Fruit fly (Drosophila melanogaster) whole organism, embryonic: ENCODE data around the gene Ppcs.
A peak's percentile ranks its signal among the peaks of the same experiment; 100 is the strongest.

Source experiments
- Awh ChIP-seq: fragments of 200-800 bp; sonication (Bioruptor generic); IDR thresholded peaks from 2 replicates; pipeline ENCODE4, ENCODE4 v1.3.6; 2022; ENCODE audit warnings: missing biosample characterization, missing genetic modification characterization
- CG10209 ChIP-seq: fragments of 200-800 bp; sonication (Bioruptor generic); optimal IDR thresholded peaks from 3 replicates; lab custom pipeline; 2017; ENCODE audit warnings: missing biosample characterization, mild to moderate bottlenecking, missing genetic modification characterization, missing genetic modification reagents
- CG10979 ChIP-seq: fragments of 200-800 bp; sonication (Bioruptor generic); optimal IDR thresholded peaks from 2 replicates; lab custom pipeline; 2018; ENCODE audit warnings: missing biosample characterization, mild to moderate bottlenecking, missing genetic modification characterization, moderate library complexity
- CG14965 ChIP-seq: fragments of 200-800 bp; sonication (Bioruptor generic); optimal IDR thresholded peaks from 2 replicates; lab custom pipeline; 2016; ENCODE audit warnings: missing biosample characterization, missing genetic modification characterization, borderline replicate concordance
- CG15479 ChIP-seq: fragments of 200-800 bp; sonication (Bioruptor generic); optimal IDR thresholded peaks from 3 replicates; lab custom pipeline; 2019; ENCODE audit warnings: missing biosample characterization, mild to moderate bottlenecking, missing genetic modification characterization, moderate library complexity
- CG15601 ChIP-seq: fragments of 200-800 bp; sonication (Bioruptor generic); optimal IDR thresholded peaks from 3 replicates; lab custom pipeline; 2019; ENCODE audit warnings: missing biosample characterization, mild to moderate bottlenecking, missing genetic modification characterization, moderate library complexity
- CG18262 ChIP-seq: fragments of 200-800 bp; optimal IDR thresholded peaks from 3 replicates; lab custom pipeline; 2019; ENCODE audit warnings: missing biosample characterization, mild to moderate bottlenecking, missing genetic modification characterization, moderate library complexity
- CG2120 ChIP-seq: fragments of 200-800 bp; sonication (Bioruptor generic); optimal IDR thresholded peaks from 3 replicates; lab custom pipeline; 2016; ENCODE audit warnings: missing biosample characterization, missing genetic modification characterization
- CG3847 ChIP-seq: fragments of 200-800 bp; sonication (Bioruptor generic); IDR thresholded peaks from 2 replicates; pipeline ENCODE4 v1.3.6; 2022; ENCODE audit warnings: missing biosample characterization, missing genetic modification characterization
- CG4820 ChIP-seq: fragments of 200-800 bp; sonication (Bioruptor generic); optimal IDR thresholded peaks from 3 replicates; lab custom pipeline; 2016; ENCODE audit warnings: missing biosample characterization, missing genetic modification characterization
- CG8388 ChIP-seq: fragments of 200-800 bp; sonication (Bioruptor generic); optimal IDR thresholded peaks from 2 replicates; lab custom pipeline; 2019; ENCODE audit warnings: missing biosample characterization, mild to moderate bottlenecking, missing genetic modification characterization, moderate library complexity
- CG9797 ChIP-seq: fragments of 200-800 bp; sonication (Bioruptor generic); optimal IDR thresholded peaks from 3 replicates; lab custom pipeline; 2018; ENCODE audit warnings: missing biosample characterization, mild to moderate bottlenecking, missing genetic modification characterization
- D ChIP-seq, 2 experiments: fragments of 200-800 bp in 1 of 2; fragments of >200 bp in 1 of 2; sonication (Bioruptor generic) in 1 of 2; optimal IDR thresholded peaks; 2 replicates in 1 of 2; 3 replicates in 1 of 2; lab custom pipeline; 2017; ENCODE audit warnings: mild to moderate bottlenecking in 1 of 2, missing biosample characterization in 1 of 2, missing genetic modification characterization in 1 of 2, missing genetic modification reagents in 1 of 2
- Dek ChIP-seq: fragments of 200-800 bp; sonication (Bioruptor generic); optimal IDR thresholded peaks from 3 replicates; lab custom pipeline; 2019; ENCODE audit warnings: missing biosample characterization, mild to moderate bottlenecking, missing genetic modification characterization, moderate library complexity
- Drgx ChIP-seq: fragments of 200-800 bp; sonication (Bioruptor generic); IDR thresholded peaks from 2 replicates; pipeline ENCODE4 v1.3.6; 2022; ENCODE audit warnings: missing biosample characterization, missing genetic modification characterization
- HLH3B ChIP-seq: fragments of 200-800 bp; sonication (Bioruptor generic); IDR thresholded peaks from 2 replicates; pipeline ENCODE4 v1.3.6; 2022; ENCODE audit warnings: missing biosample characterization, missing genetic modification characterization
- Hsf ChIP-seq: fragments of 200-800 bp; sonication (Bioruptor generic); optimal IDR thresholded peaks from 3 replicates; lab custom pipeline; 2016; ENCODE audit warnings: missing biosample characterization, missing genetic modification characterization
- Lim3 ChIP-seq: fragments of 200-800 bp; sonication (Bioruptor generic); IDR thresholded peaks from 2 replicates; pipeline ENCODE4 v1.3.6; 2022; ENCODE audit warnings: missing biosample characterization, missing genetic modification characterization
- Mad ChIP-seq: fragments of 200-800 bp; sonication (Bioruptor generic); optimal IDR thresholded peaks from 2 replicates; lab custom pipeline; 2016; ENCODE audit warnings: missing biosample characterization, missing genetic modification characterization
- Med ChIP-seq: fragments of 200-800 bp; sonication (Bioruptor generic); peaks from one replicate; lab custom pipeline; 2016; ENCODE audit warnings: missing biosample characterization, missing genetic modification characterization, mild to moderate bottlenecking, inconsistent platforms, moderate library complexity
- Myb ChIP-seq: fragments of 200-800 bp; sonication (Bioruptor generic); optimal IDR thresholded peaks from 2 replicates; lab custom pipeline; 2016; ENCODE audit warnings: missing biosample characterization, missing genetic modification characterization
- NC2α ChIP-seq: fragments of 200-800 bp; sonication (Bioruptor generic); optimal IDR thresholded peaks from 2 replicates; lab custom pipeline; 2016; ENCODE audit warnings: missing biosample characterization, missing genetic modification characterization
- Nf-YB ChIP-seq: fragments of 200-800 bp; sonication (Bioruptor generic); optimal IDR thresholded peaks from 3 replicates; lab custom pipeline; 2019; ENCODE audit warnings: missing biosample characterization, mild to moderate bottlenecking, missing genetic modification characterization, moderate library complexity
- Oaz ChIP-seq: fragments of 200-800 bp; sonication (Bioruptor generic); IDR thresholded peaks from 2 replicates; pipeline ENCODE4 v1.3.6; 2022; ENCODE audit warnings: missing biosample characterization, missing genetic modification characterization
- Spps ChIP-seq: fragments of 200-800 bp; sonication (Bioruptor generic); optimal IDR thresholded peaks from 2 replicates; lab custom pipeline; 2018; ENCODE audit warnings: missing biosample characterization, mild to moderate bottlenecking, missing genetic modification characterization
- ap ChIP-seq: fragments of 200-800 bp; sonication (Bioruptor generic); IDR thresholded peaks from 2 replicates; pipeline ENCODE4 v1.3.6; 2022; ENCODE audit warnings: missing biosample characterization, missing genetic modification characterization
- az2 ChIP-seq: fragments of 200-800 bp; sonication (Bioruptor generic); optimal IDR thresholded peaks from 3 replicates; lab custom pipeline; 2016; ENCODE audit warnings: missing biosample characterization, missing genetic modification characterization
- bsh ChIP-seq, 2 experiments: fragments of 200-800 bp; sonication (Bioruptor generic); optimal IDR thresholded peaks; 2 replicates each; lab custom pipeline; 2017 to 2018; ENCODE audit warnings: mild to moderate bottlenecking in 2 of 2, missing biosample characterization in 2 of 2, missing genetic modification characterization in 2 of 2, moderate library complexity in 1 of 2
- caup ChIP-seq: fragments of 200-800 bp; sonication (Bioruptor generic); optimal IDR thresholded peaks from 3 replicates; lab custom pipeline; 2017; ENCODE audit warnings: missing biosample characterization, mild to moderate bottlenecking, missing genetic modification characterization, moderate library complexity; ENCODE audit not compliant: severe bottlenecking
- chm ChIP-seq: fragments of 200-800 bp; sonication (Bioruptor generic); IDR thresholded peaks from 2 replicates; pipeline ENCODE4 v1.3.6; 2022; ENCODE audit warnings: missing biosample characterization, missing genetic modification characterization
- dan ChIP-seq: fragments of 200-800 bp; sonication (Bioruptor generic); IDR thresholded peaks from 2 replicates; pipeline ENCODE4 v1.3.6; 2022; ENCODE audit warnings: missing biosample characterization, missing genetic modification characterization
- dmrt11E ChIP-seq: fragments of 200-800 bp; sonication (Bioruptor generic); optimal IDR thresholded peaks from 3 replicates; lab custom pipeline; 2018; ENCODE audit warnings: missing biosample characterization, mild to moderate bottlenecking, missing genetic modification characterization, moderate library complexity
- dmrt99B ChIP-seq: fragments of 200-800 bp; sonication (Bioruptor generic); optimal IDR thresholded peaks from 2 replicates; lab custom pipeline; 2018; ENCODE audit warnings: missing biosample characterization, mild to moderate bottlenecking, missing genetic modification characterization, moderate library complexity
- ems ChIP-seq: fragments of 200-800 bp; sonication (Bioruptor generic); optimal IDR thresholded peaks from 3 replicates; lab custom pipeline; 2016; ENCODE audit warnings: missing biosample characterization, missing genetic modification characterization
- eyg ChIP-seq: fragments of 200-800 bp; sonication (Bioruptor generic); optimal IDR thresholded peaks from 3 replicates; lab custom pipeline; 2016; ENCODE audit warnings: missing biosample characterization, missing genetic modification characterization
- gem ChIP-seq: fragments of 200-800 bp; sonication (Bioruptor generic); optimal IDR thresholded peaks from 2 replicates; lab custom pipeline; 2019; ENCODE audit warnings: missing biosample characterization, mild to moderate bottlenecking, missing genetic modification characterization, moderate library complexity
- hbn ChIP-seq: fragments of 200-800 bp; sonication (Bioruptor generic); IDR thresholded peaks from 2 replicates; pipeline ENCODE4 v1.3.6; 2022; ENCODE audit warnings: missing biosample characterization, missing genetic modification characterization; ENCODE audit not compliant: partially characterized antibody
- nerfin-1 ChIP-seq: fragments of 200-800 bp; sonication (Bioruptor generic); optimal IDR thresholded peaks from 3 replicates; lab custom pipeline; 2019; ENCODE audit warnings: missing biosample characterization, mild to moderate bottlenecking, missing genetic modification characterization, moderate library complexity
- nom ChIP-seq: fragments of 200-800 bp; sonication (Bioruptor generic); optimal IDR thresholded peaks from 2 replicates; lab custom pipeline; 2017; ENCODE audit warnings: missing biosample characterization, missing genetic modification characterization, mild to moderate bottlenecking, moderate library complexity, missing genetic modification reagents
- onecut ChIP-seq: fragments of 200-800 bp; sonication (Bioruptor generic); IDR thresholded peaks from 2 replicates; pipeline ENCODE4 v1.3.6; 2022; ENCODE audit warnings: missing biosample characterization, missing genetic modification characterization
- peb ChIP-seq: fragments of 200-800 bp; sonication (Bioruptor generic); IDR thresholded peaks from 2 replicates; pipeline ENCODE4 v1.3.6; 2022; ENCODE audit warnings: missing biosample characterization, missing genetic modification characterization
- prd ChIP-seq, 3 experiments: fragments of >200 bp in 2 of 3; fragments of 200-800 bp in 1 of 3; sonication (Bioruptor generic) in 1 of 3; optimal IDR thresholded peaks in 2 of 3; IDR thresholded peaks in 1 of 3; 2 replicates in 2 of 3; 3 replicates in 1 of 3; pipeline versions ENCODE4 v1.3.6 to Lab custom; 2017 to 2022; ENCODE audit warnings: missing biosample characterization in 1 of 3, missing genetic modification characterization in 1 of 3
- run ChIP-seq: fragments of 200-800 bp; sonication (Bioruptor generic); optimal IDR thresholded peaks from 3 replicates; lab custom pipeline; 2018; ENCODE audit warnings: missing biosample characterization, mild to moderate bottlenecking, missing genetic modification characterization
- sens ChIP-seq: fragments of 200-800 bp; sonication (Bioruptor generic); peaks from one replicate; lab custom pipeline; 2016; ENCODE audit warnings: missing biosample characterization, missing genetic modification characterization
- sqz ChIP-seq: fragments of 200-800 bp; sonication (Bioruptor generic); optimal IDR thresholded peaks from 3 replicates; lab custom pipeline; 2018; ENCODE audit warnings: missing biosample characterization, mild to moderate bottlenecking, missing genetic modification characterization
- trem ChIP-seq: fragments of 200-800 bp; optimal IDR thresholded peaks from 3 replicates; lab custom pipeline; 2019; ENCODE audit warnings: missing biosample characterization, mild to moderate bottlenecking, missing genetic modification characterization, moderate library complexity
- wdn ChIP-seq: fragments of 200-800 bp; sonication (Bioruptor generic); IDR thresholded peaks from 2 replicates; pipeline ENCODE4 v1.3.6; 2022; ENCODE audit warnings: missing biosample characterization, missing genetic modification characterization
- wor ChIP-seq: fragments of 200-800 bp; sonication (Bioruptor generic); IDR thresholded peaks from 2 replicates; pipeline ENCODE4 v1.3.6; 2022; ENCODE audit warnings: missing biosample characterization, missing genetic modification characterization
- zen ChIP-seq: fragments of 200-800 bp; sonication (Bioruptor generic); optimal IDR thresholded peaks from 3 replicates; lab custom pipeline; 2018; ENCODE audit warnings: missing biosample characterization, mild to moderate bottlenecking, missing genetic modification characterization, moderate library complexity

Gene Ppcs

dm6 chr3R:19107058-19107457 lies 40.7 kb downstream of the Ppcs start (continued):
- TF ChIP-seq Hsf (GFP tag; lab: Kevin White, UChicago) (no peak), peb (GFP tag; lab: Robert Waterston, UW) (no peak), chm (no peak), dan (GFP tag; lab: Robert Waterston, UW) (no peak), HLH3B (GFP tag; lab: Robert Waterston, UW) (no peak), caup (GFP tag; lab: Kevin White, UChicago) (no peak), CG9797 (GFP tag; lab: Kevin White, UChicago) (no peak), Myb (GFP tag; lab: Kevin White, UChicago) (no peak), sqz (GFP tag; lab: Kevin White, UChicago) (no peak), CG8388 (no peak), Lim3 (GFP tag; lab: Robert Waterston, UW) (no peak), dmrt99B (peak; percentile 19), CG2120 (no peak), Awh (0 out of 2 replicates have a peak, but pooled peaks have one; percentile 8), wor (GFP tag; lab: Robert Waterston, UW) (no peak), CG4820 (GFP tag; lab: Kevin White, UChicago) (no peak), ems (GFP tag; lab: Kevin White, UChicago) (no peak), CG18262 (no peak), onecut (GFP tag; lab: Robert Waterston, UW) (no peak), az2 (peak; percentile 1), zen (no peak), Oaz (GFP tag; lab: Robert Waterston, UW) (no peak), Med (GFP tag; lab: Kevin White, UChicago) (peak; percentile 7), trem (tag; lab: Kevin White, UChicago) (no peak), bsh (GFP tag; optimal IDR thresholded peaks at IDR 0.05; lab: Kevin White, UChicago) (peak in 1 of 2 experiments; percentile 26), dmrt11E (tag; lab: Kevin White, UChicago) (no peak), CG15601 (tag; lab: Kevin White, UChicago) (no peak), sens (peak; percentile 72), Spps (tag; lab: Kevin White, UChicago) (no peak), gem (peak; percentile 26), CG15479 (GFP tag; lab: Kevin White, UChicago) (no peak), D (optimal IDR thresholded peaks at IDR 0.05; lab: Kevin White, UChicago) (no peak), D (GFP tag; optimal IDR thresholded peaks at IDR 0.05; lab: Kevin White, UChicago) (no peak), CG14965 (GFP tag; lab: Kevin White, UChicago) (no peak), wdn (GFP tag; lab: Robert Waterston, UW) (no peak), Dek (tag; lab: Kevin White, UChicago) (no peak)

- TF ChIP-seq hbn (GFP tag; lab: Robert Waterston, UW) (no peak), Drgx (GFP tag; lab: Robert Waterston, UW) (peak; percentile 11; the same call in 1 of the 2 replicates), nom (GFP tag; lab: Kevin White, UChicago) (peak; percentile 52), sqz (GFP tag; lab: Kevin White, UChicago) (peak; percentile 38)
Measured at dm6 chr3R:19106452-19106851, 41.3 kb downstream of the Ppcs start.

- TF ChIP-seq CG3847 (GFP tag; lab: Robert Waterston, UW) (no peak), Mad (GFP tag; lab: Kevin White, UChicago) (no peak), ap (peak; percentile 47; the same call in 1 of the 2 replicates), CG10209 (GFP tag; lab: Kevin White, UChicago) (peak; percentile 21), eyg (GFP tag; lab: Kevin White, UChicago) (no peak), NC2α (GFP tag; lab: Kevin White, UChicago) (no peak), CG10979 (peak; percentile 67), Nf-YB (GFP tag; lab: Kevin White, UChicago) (no peak), nerfin-1 (tag; lab: Kevin White, UChicago) (no peak), sqz (GFP tag; lab: Kevin White, UChicago) (no peak), prd (optimal IDR thresholded peaks at IDR 0.05; lab: Kevin White, UChicago) (no peak), prd (GFP tag; IDR thresholded peaks at IDR 0.05; lab: Robert Waterston, UW) (peak; percentile 63; the same call in 2 of the 3 replicates), run (tag; lab: Kevin White, UChicago) (no peak)
Measured at dm6 chr3R:19105821-19106220, 41.9 kb downstream of the Ppcs start.
